Worm (Caenorhabditis elegans): ENCODE results near the gene nspg-11.

Gene nspg-11

DNA sequence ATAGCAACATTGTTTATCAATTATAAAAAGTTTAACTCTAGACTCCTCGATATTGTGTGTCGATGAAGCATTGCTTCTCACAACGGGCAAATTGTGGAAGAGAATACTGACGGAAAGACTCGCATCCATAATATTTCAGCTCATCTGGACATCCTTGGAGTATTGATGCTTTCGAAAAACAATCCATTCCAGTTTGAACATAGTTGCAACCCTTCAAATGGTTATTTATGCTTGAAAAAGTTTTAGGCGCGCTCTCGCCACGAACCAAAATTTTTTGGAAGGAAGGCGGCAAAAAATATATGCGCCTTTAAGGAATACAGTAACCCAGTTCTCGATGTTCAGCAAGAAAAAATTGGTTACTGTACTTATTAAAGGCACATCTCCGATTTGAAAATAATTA is 1.4 kb downstream of the nspg-11 start:
- TF ChIP-seq blmp-1 (tag; optimal IDR thresholded peaks at IDR 0.05) (no peak), mdl-1 (tag; optimal IDR thresholded peaks at IDR 0.05) (no peak), rnt-1 (tag; optimal IDR thresholded peaks at IDR 0.05) (no peak), nhr-84 (tag; optimal IDR thresholded peaks at IDR 0.05) (no peak), zip-4 (GFP tag; optimal IDR thresholded peaks at IDR 0.05) (no peak), dpl-1 (GFP tag; optimal IDR thresholded peaks at IDR 0.05) (no peak), efl-3 (GFP tag; optimal IDR thresholded peaks at IDR 0.05) (no peak), efl-1 (optimal IDR thresholded peaks at IDR 0.05) (no peak), efl-1 (GFP tag; optimal IDR thresholded peaks at IDR 0.05 in 1 of 2) (peak in 1 of 2 experiments; percentile 68), nhr-28 (tag; optimal IDR thresholded peaks at IDR 0.05) (no peak), fkh-10 (GFP tag; optimal IDR thresholded peaks at IDR 0.05) (no peak), hpl-2 (GFP tag; optimal IDR thresholded peaks at IDR 0.05) (peak; percentile 8), tbx-2 (tag; optimal IDR thresholded peaks at IDR 0.05) (no peak), alr-1 (tag; optimal IDR thresholded peaks at IDR 0.05; ENCODE audit: borderline replicate concordance) (no peak), ceh-90 (tag; optimal IDR thresholded peaks at IDR 0.05) (no peak), nhr-76 (tag; optimal IDR thresholded peaks at IDR 0.05) (no peak), lin-35 (GFP tag; optimal IDR thresholded peaks at IDR 0.05) (peak in 1 of 2 experiments; percentile 6), xbp-1 (tag; optimal IDR thresholded peaks at IDR 0.05) (no peak), dsc-1 (tag; optimal IDR thresholded peaks at IDR 0.05) (no peak), C34B4.2 (tag; optimal IDR thresholded peaks at IDR 0.05) (no peak), isw-1 (GFP tag; IDR thresholded peaks at IDR 0.05) (no peak), nhr-47 (tag; optimal IDR thresholded peaks at IDR 0.05) (peak; percentile 7), lir-3 (tag; optimal IDR thresholded peaks at IDR 0.05; ENCODE audit: poor library complexity) (no peak), hlh-4 (tag; optimal IDR thresholded peaks at IDR 0.05) (no peak), ama-1 (optimal IDR thresholded peaks at IDR 0.05) (no peak), nhr-90 (tag; optimal IDR thresholded peaks at IDR 0.05; ENCODE audit: poor library complexity) (peak; percentile 0), C04F5.9 (tag; optimal IDR thresholded peaks at IDR 0.05) (no peak), snu-23 (GFP tag; optimal IDR thresholded peaks at IDR 0.05) (no peak), nhr-11 (tag; optimal IDR thresholded peaks at IDR 0.05) (no peak)

DNA sequence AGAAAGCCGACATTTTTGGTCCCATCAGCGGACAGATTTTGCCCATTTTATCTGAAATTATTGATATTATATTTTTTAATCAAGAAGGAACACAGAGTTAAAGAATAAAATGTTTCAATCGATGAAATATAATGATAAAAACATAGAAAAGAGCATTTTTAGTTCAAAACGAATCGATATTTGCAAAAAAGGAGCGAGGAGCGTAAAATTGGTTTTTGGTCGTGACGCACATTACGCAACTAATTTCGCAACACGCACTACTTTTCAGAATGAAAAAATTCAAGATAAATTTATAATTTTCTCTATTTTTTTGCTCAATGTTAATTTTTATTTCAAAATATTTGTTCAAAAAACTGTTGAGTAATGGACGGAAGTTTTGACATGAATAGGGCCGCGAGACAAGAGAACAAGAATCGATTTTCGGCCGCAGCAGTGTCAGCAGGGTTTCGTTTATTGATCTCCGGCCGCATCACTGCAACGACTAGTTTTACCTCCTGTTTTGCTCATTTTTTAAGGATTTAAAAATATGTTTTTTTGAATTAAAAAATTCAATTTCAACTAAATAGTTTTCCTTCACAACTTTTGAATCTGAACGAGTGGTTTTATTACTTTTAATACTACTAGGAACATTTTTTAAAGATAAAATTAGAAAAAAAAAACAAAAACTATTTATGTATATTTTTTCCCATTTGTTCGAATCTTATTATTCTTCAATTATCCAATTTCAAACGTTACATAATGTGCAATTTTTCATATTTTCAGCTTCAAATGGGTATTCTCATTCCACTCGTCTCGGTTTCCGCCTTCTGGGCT is 2.6 kb downstream of the nspg-11 start, which contains the start of the genes F49C12.12 and vha-17:
F49C12.12 (minus strand) TSS at position 51 of the 813 bp plus-strand sequence.
vha-17 (plus strand) TSS at position 763 of the 813 bp plus-strand sequence.
- TF ChIP-seq egl-27 (tag; optimal IDR thresholded peaks at IDR 0.05) = no peak
- TF ChIP-seq irx-1 (tag; optimal IDR thresholded peaks at IDR 0.05) = no peak
- no peak for TF ChIP-seq nhr-90 (tag; optimal IDR thresholded peaks at IDR 0.05; ENCODE audit: poor library complexity)
- peak; percentile 70 for TF ChIP-seq nhr-85 (tag)
- no peak for TF ChIP-seq F16B12.6 (tag; optimal IDR thresholded peaks at IDR 0.05)
- peak; percentile 26 for TF ChIP-seq blmp-1 (tag; optimal IDR thresholded peaks at IDR 0.05)
- TF ChIP-seq ceh-88 (GFP tag; IDR thresholded peaks at IDR 0.05) = no peak
- TF ChIP-seq nhr-71 (tag; optimal IDR thresholded peaks at IDR 0.05) = peak; percentile 32
- TF ChIP-seq zag-1 (tag; optimal IDR thresholded peaks at IDR 0.05) = no peak
- no peak for TF ChIP-seq nhr-76 (tag; optimal IDR thresholded peaks at IDR 0.05)
- no peak for TF ChIP-seq ceh-90 (tag; optimal IDR thresholded peaks at IDR 0.05)
- no peak for TF ChIP-seq hlh-17 (GFP tag; optimal IDR thresholded peaks at IDR 0.05; ENCODE audit: borderline replicate concordance)
- TF ChIP-seq hlh-4 (tag; optimal IDR thresholded peaks at IDR 0.05) = no peak
- no peak for TF ChIP-seq ceh-63 (GFP tag; optimal IDR thresholded peaks at IDR 0.05)
- TF ChIP-seq mab-9 (GFP tag; IDR thresholded peaks at IDR 0.05) = no peak
- TF ChIP-seq mef-2 (tag; optimal IDR thresholded peaks at IDR 0.05) = no peak
- no peak for TF ChIP-seq pqm-1 (tag; optimal IDR thresholded peaks at IDR 0.05)
- TF ChIP-seq C16A3.4 (tag; optimal IDR thresholded peaks at IDR 0.05) = no peak
- TF ChIP-seq lsy-2 (tag; optimal IDR thresholded peaks at IDR 0.05) = peak in 1 of 2 experiments; percentile 52
- no peak for TF ChIP-seq unc-30 (tag; optimal IDR thresholded peaks at IDR 0.05)
- no peak for TF ChIP-seq fkh-8 (tag; optimal IDR thresholded peaks at IDR 0.05)
- no peak for TF ChIP-seq hpl-2 (GFP tag; optimal IDR thresholded peaks at IDR 0.05)
- TF ChIP-seq unc-62 (GFP tag; optimal IDR thresholded peaks at IDR 0.05) = no peak
- TF ChIP-seq mep-1 (tag; optimal IDR thresholded peaks at IDR 0.05) = no peak
- 0 out of 2 replicates have a peak, but pooled peaks have one; percentile 6 for TF ChIP-seq nhr-19 (GFP tag; conservative IDR thresholded peaks at IDR 0.05)
- TF ChIP-seq lin-14 (GFP tag; optimal IDR thresholded peaks at IDR 0.05) = peak; percentile 75
- TF ChIP-seq tbx-2 (tag; optimal IDR thresholded peaks at IDR 0.05) = peak; percentile 16
- TF ChIP-seq ceh-82 (tag; optimal IDR thresholded peaks at IDR 0.05) = peak in 1 of 3 experiments; percentile 14
- TF ChIP-seq ztf-4 (tag; optimal IDR thresholded peaks at IDR 0.05) = no peak
